Worm (Caenorhabditis elegans) whole organism, L4/young adult: ENCODE measurements around the gene srh-16.

ENCODE experiments used
- dao-5 ChIP-seq: sonication (generic microtip); optimal IDR thresholded peaks from 2 replicates; lab custom pipeline; 2016; ENCODE audit warnings: missing genotype, missing genetic modification characterization, moderate library complexity, missing compliant biosample characterization
- him-1 ChIP-seq: sonication (generic microtip); optimal IDR thresholded peaks from 2 replicates; lab custom pipeline; 2016; ENCODE audit warnings: missing genotype, missing genetic modification reagents, missing genetic modification characterization, missing compliant biosample characterization

DNA sequence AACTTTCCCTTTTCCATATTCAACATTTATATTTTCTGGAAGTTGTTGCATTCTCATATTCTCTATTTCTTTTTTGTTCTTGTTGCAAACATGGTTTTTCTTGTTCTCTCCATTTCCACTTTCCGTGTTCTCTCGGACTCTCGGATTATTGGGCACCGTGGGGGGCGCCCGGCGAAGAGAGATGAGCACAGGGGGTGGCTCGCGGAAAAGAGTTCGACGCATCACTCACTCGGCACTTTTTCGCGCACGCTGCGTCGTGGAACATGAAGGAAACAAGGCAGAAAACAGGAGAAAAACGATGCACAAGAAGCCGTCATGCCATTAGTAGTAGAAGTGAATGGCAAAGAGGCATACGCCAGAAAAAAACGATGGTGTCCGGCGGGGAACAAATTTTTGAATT is 35.0 kb downstream of the srh-16 start:
- TF ChIP-seq him-1 (tag; lab: Kevin White, UChicago) (no peak), dao-5 (no peak)
